Fruit fly (Drosophila melanogaster) whole organism, embryonic: Measurements from ENCODE around the gene CG14883.

Experiments
- Antp ChIP-seq: fragments of 200-800 bp; sonication (Bioruptor generic); optimal IDR thresholded peaks from 3 replicates; lab custom pipeline; 2016; ENCODE audit warnings: missing biosample characterization, missing genetic modification characterization
- Atf6 ChIP-seq: fragments of 200-800 bp; sonication (Bioruptor generic); IDR thresholded peaks from 2 replicates; pipeline ENCODE4 v1.3.6; 2022; ENCODE audit warnings: missing biosample characterization, missing genetic modification characterization
- B-H1 ChIP-seq: fragments of 200-800 bp; sonication (Bioruptor generic); IDR thresholded peaks from 3 replicates; pipeline ENCODE4 v1.3.6; 2022; ENCODE audit warnings: missing biosample characterization, missing genetic modification characterization
- BEAF-32 ChIP-seq: fragments of 200-800 bp; sonication (Bioruptor generic); optimal IDR thresholded peaks from 3 replicates; lab custom pipeline; 2017; ENCODE audit warnings: missing biosample characterization, missing genetic modification characterization, mild to moderate bottlenecking, moderate library complexity, missing genetic modification reagents
- BtbVII ChIP-seq: fragments of 200-800 bp; sonication (Bioruptor generic); optimal IDR thresholded peaks from 3 replicates; lab custom pipeline; 2017; ENCODE audit warnings: missing biosample characterization, mild to moderate bottlenecking, missing genetic modification characterization
- CG12219 ChIP-seq: fragments of 200-800 bp; sonication (Bioruptor generic); optimal IDR thresholded peaks from 3 replicates; lab custom pipeline; 2018; ENCODE audit warnings: missing biosample characterization, mild to moderate bottlenecking, missing genetic modification characterization
- CG12236 ChIP-seq: fragments of 200-800 bp; sonication (Bioruptor generic); optimal IDR thresholded peaks from 2 replicates; lab custom pipeline; 2016; ENCODE audit warnings: missing biosample characterization, missing genetic modification characterization
- CG12769 ChIP-seq: fragments of 200-800 bp; sonication (Bioruptor generic); optimal IDR thresholded peaks from 2 replicates; lab custom pipeline; 2019; ENCODE audit warnings: missing biosample characterization, mild to moderate bottlenecking, missing genetic modification characterization, moderate library complexity
- CG13287 ChIP-seq: fragments of 200-800 bp; sonication (Bioruptor generic); IDR thresholded peaks from 2 replicates; pipeline ENCODE4 v1.3.6; 2022; ENCODE audit warnings: missing biosample characterization, missing genetic modification characterization; ENCODE audit not compliant: partially characterized antibody
- CG14667 ChIP-seq: fragments of 200-800 bp; sonication (Bioruptor generic); IDR thresholded peaks from 2 replicates; pipeline ENCODE4 v1.3.6; 2022; ENCODE audit warnings: missing biosample characterization, missing genetic modification characterization
- CG14965 ChIP-seq: fragments of 200-800 bp; sonication (Bioruptor generic); optimal IDR thresholded peaks from 2 replicates; lab custom pipeline; 2016; ENCODE audit warnings: missing biosample characterization, missing genetic modification characterization, borderline replicate concordance
- CG15269 ChIP-seq: fragments of 200-800 bp; sonication (Bioruptor generic); optimal IDR thresholded peaks from 2 replicates; lab custom pipeline; 2018; ENCODE audit warnings: missing biosample characterization, mild to moderate bottlenecking, missing genetic modification characterization, moderate library complexity
- CG16863 ChIP-seq: fragments of 200-800 bp; sonication (Bioruptor generic); optimal IDR thresholded peaks from 3 replicates; lab custom pipeline; 2016; ENCODE audit warnings: missing biosample characterization, missing genetic modification characterization
- CG2116 ChIP-seq: fragments of 200-800 bp; sonication (Bioruptor generic); optimal IDR thresholded peaks from 3 replicates; lab custom pipeline; 2018; ENCODE audit warnings: missing biosample characterization, mild to moderate bottlenecking, missing genetic modification characterization
- CG3407 ChIP-seq: fragments of 200-800 bp; sonication (Bioruptor generic); optimal IDR thresholded peaks from 2 replicates; lab custom pipeline; 2018; ENCODE audit warnings: missing biosample characterization, mild to moderate bottlenecking, missing genetic modification characterization
- CG4360 ChIP-seq: fragments of 200-800 bp; sonication (Bioruptor generic); IDR thresholded peaks from 2 replicates; pipeline ENCODE4 v1.3.6; 2022; ENCODE audit warnings: missing biosample characterization, missing genetic modification characterization
- CG6254 ChIP-seq: fragments of 200-800 bp; sonication (Bioruptor generic); optimal IDR thresholded peaks from 3 replicates; lab custom pipeline; 2017; ENCODE audit warnings: mild to moderate bottlenecking, missing biosample characterization, missing genetic modification reagents, missing genetic modification characterization
- CG6791 ChIP-seq: fragments of 200-800 bp; sonication (Bioruptor generic); IDR thresholded peaks from 3 replicates; pipeline ENCODE4 v1.3.6; 2022; ENCODE audit warnings: missing biosample characterization, missing genetic modification characterization; ENCODE audit not compliant: partially characterized antibody
- CG8478 ChIP-seq: fragments of >200 bp; optimal IDR thresholded peaks from 2 replicates; lab custom pipeline; 2018
- CG9727 ChIP-seq: fragments of 200-800 bp; sonication (Bioruptor generic); optimal IDR thresholded peaks from 3 replicates; lab custom pipeline; 2017; ENCODE audit warnings: missing biosample characterization, mild to moderate bottlenecking, missing genetic modification characterization
- CG9797 ChIP-seq: fragments of 200-800 bp; sonication (Bioruptor generic); optimal IDR thresholded peaks from 3 replicates; lab custom pipeline; 2018; ENCODE audit warnings: missing biosample characterization, mild to moderate bottlenecking, missing genetic modification characterization
- Dll ChIP-seq: fragments of 200-800 bp; sonication (Bioruptor generic); IDR thresholded peaks from 4 replicates; pipeline ENCODE4 v1.3.6; 2022; ENCODE audit warnings: missing biosample characterization, missing genetic modification characterization; ENCODE audit not compliant: partially characterized antibody
- Doc3 ChIP-seq: fragments of 200-800 bp; sonication (Bioruptor generic); IDR thresholded peaks from 3 replicates; pipeline ENCODE4 v1.3.6; 2022; ENCODE audit warnings: missing biosample characterization, missing genetic modification characterization; ENCODE audit not compliant: partially characterized antibody
- Dref ChIP-seq: fragments of 200-800 bp; sonication (Bioruptor generic); IDR thresholded peaks from 2 replicates; pipeline ENCODE4 v1.3.6; 2022; ENCODE audit warnings: missing biosample characterization, missing genetic modification characterization
- E2f2 ChIP-seq: fragments of 200-800 bp; sonication (Bioruptor generic); IDR thresholded peaks from 2 replicates; pipeline ENCODE4 v1.3.6; 2022; ENCODE audit warnings: missing biosample characterization, missing genetic modification characterization
- HLH4C ChIP-seq: fragments of 200-800 bp; sonication (Bioruptor generic); IDR thresholded peaks from 3 replicates; pipeline ENCODE4 v1.3.6; 2022; ENCODE audit warnings: missing biosample characterization, missing genetic modification characterization; ENCODE audit not compliant: partially characterized antibody
- MBD-R2 ChIP-seq: fragments of 200-800 bp; sonication (Bioruptor generic); IDR thresholded peaks from 2 replicates; pipeline ENCODE4 v1.3.6; 2022; ENCODE audit warnings: missing biosample characterization, missing genetic modification characterization
- Mad ChIP-seq: fragments of 200-800 bp; sonication (Bioruptor generic); optimal IDR thresholded peaks from 2 replicates; lab custom pipeline; 2016; ENCODE audit warnings: missing biosample characterization, missing genetic modification characterization
- Sry-δ ChIP-seq: fragments of 200-800 bp; sonication (Bioruptor generic); optimal IDR thresholded peaks from 2 replicates; lab custom pipeline; 2016; ENCODE audit warnings: missing biosample characterization, missing genetic modification characterization
- ato ChIP-seq: fragments of 200-800 bp; sonication (Bioruptor generic); IDR thresholded peaks from 2 replicates; pipeline ENCODE4 v1.3.6; 2022; ENCODE audit warnings: missing biosample characterization, missing genetic modification characterization; ENCODE audit not compliant: partially characterized antibody
- chif ChIP-seq, 2 experiments: fragments of 200-800 bp; sonication (Bioruptor generic); optimal IDR thresholded peaks; 3 replicates each; lab custom pipeline; 2016; ENCODE audit warnings: missing biosample characterization in 2 of 2, missing genetic modification characterization in 2 of 2
- chinmo ChIP-seq: fragments of 200-800 bp; sonication (Bioruptor generic); IDR thresholded peaks from 4 replicates; pipeline ENCODE4 v1.3.6; 2022; ENCODE audit warnings: missing biosample characterization, missing genetic modification characterization; ENCODE audit not compliant: partially characterized antibody
- crol ChIP-seq: fragments of 200-800 bp; sonication (Bioruptor generic); IDR thresholded peaks from 2 replicates; pipeline ENCODE4 v1.3.6; 2022; ENCODE audit warnings: missing biosample characterization, missing genetic modification characterization
- hbn ChIP-seq: fragments of 200-800 bp; sonication (Bioruptor generic); IDR thresholded peaks from 2 replicates; pipeline ENCODE4 v1.3.6; 2022; ENCODE audit warnings: missing biosample characterization, missing genetic modification characterization; ENCODE audit not compliant: partially characterized antibody
- inv ChIP-seq: fragments of 200-800 bp; sonication (Bioruptor generic); IDR thresholded peaks from 2 replicates; pipeline ENCODE4 v1.3.6; 2022; ENCODE audit warnings: missing biosample characterization, missing genetic modification characterization; ENCODE audit not compliant: partially characterized antibody
- knrl ChIP-seq: fragments of 200-800 bp; sonication (Bioruptor generic); IDR thresholded peaks from 3 replicates; pipeline ENCODE4 v1.3.6; 2022; ENCODE audit warnings: missing biosample characterization, missing genetic modification characterization; ENCODE audit not compliant: partially characterized antibody
- maf-S ChIP-seq: fragments of 200-800 bp; sonication (Bioruptor generic); optimal IDR thresholded peaks from 2 replicates; lab custom pipeline; 2016; ENCODE audit warnings: missing biosample characterization, missing genetic modification characterization
- onecut ChIP-seq: fragments of 200-800 bp; sonication (Bioruptor generic); IDR thresholded peaks from 2 replicates; pipeline ENCODE4 v1.3.6; 2022; ENCODE audit warnings: missing biosample characterization, missing genetic modification characterization
- pfk ChIP-seq: fragments of 200-800 bp; sonication (Bioruptor generic); optimal IDR thresholded peaks from 2 replicates; lab custom pipeline; 2018; ENCODE audit warnings: missing biosample characterization, mild to moderate bottlenecking, missing genetic modification characterization, moderate library complexity
- psq ChIP-seq: fragments of 200-800 bp; sonication (Bioruptor generic); optimal IDR thresholded peaks from 2 replicates; lab custom pipeline; 2017; ENCODE audit warnings: missing biosample characterization, missing genetic modification characterization
- pzg ChIP-seq: fragments of 200-800 bp; sonication (Bioruptor generic); optimal IDR thresholded peaks from 3 replicates; lab custom pipeline; 2018; ENCODE audit warnings: missing biosample characterization, mild to moderate bottlenecking, missing genetic modification characterization, moderate library complexity
- rib ChIP-seq: fragments of 200-800 bp; sonication (Bioruptor generic); IDR thresholded peaks from 2 replicates; pipeline ENCODE4 v1.3.6; 2022; ENCODE audit warnings: missing biosample characterization, missing genetic modification characterization
- sisA ChIP-seq: fragments of 200-800 bp; sonication (Bioruptor generic); IDR thresholded peaks from 2 replicates; pipeline ENCODE4 v1.3.6; 2022; ENCODE audit warnings: missing biosample characterization, missing genetic modification characterization
- trem ChIP-seq: fragments of 200-800 bp; optimal IDR thresholded peaks from 3 replicates; lab custom pipeline; 2019; ENCODE audit warnings: missing biosample characterization, mild to moderate bottlenecking, missing genetic modification characterization, moderate library complexity
- tup ChIP-seq: fragments of 200-800 bp; sonication (Bioruptor generic); optimal IDR thresholded peaks from 2 replicates; lab custom pipeline; 2016; ENCODE audit warnings: missing biosample characterization, mild to moderate bottlenecking, missing genetic modification characterization, moderate library complexity
- unc-4 ChIP-seq: fragments of 200-800 bp; sonication (Bioruptor generic); IDR thresholded peaks from 2 replicates; pipeline ENCODE4 v1.3.6; 2022; ENCODE audit warnings: missing biosample characterization, missing genetic modification characterization; ENCODE audit not compliant: partially characterized antibody
- unpg ChIP-seq: fragments of 200-800 bp; sonication (Bioruptor generic); optimal IDR thresholded peaks from 3 replicates; lab custom pipeline; 2018; ENCODE audit warnings: missing biosample characterization, mild to moderate bottlenecking, missing genetic modification characterization, moderate library complexity
- usp ChIP-seq: fragments of >200 bp; optimal IDR thresholded peaks from 2 replicates; lab custom pipeline; 2017; ENCODE audit warnings: missing biosample characterization, missing genetic modification characterization
- vnd ChIP-seq: fragments of 200-800 bp; sonication (Bioruptor generic); IDR thresholded peaks from 3 replicates; pipeline ENCODE4 v1.3.6; 2022; ENCODE audit warnings: missing biosample characterization, missing genetic modification characterization; ENCODE audit not compliant: partially characterized antibody
- zfh1 ChIP-seq: fragments of 200-800 bp; sonication (Bioruptor generic); IDR thresholded peaks from 3 replicates; pipeline ENCODE4 v1.3.6; 2022; ENCODE audit warnings: missing biosample characterization, missing genetic modification characterization

CG14883 gene

DNA sequence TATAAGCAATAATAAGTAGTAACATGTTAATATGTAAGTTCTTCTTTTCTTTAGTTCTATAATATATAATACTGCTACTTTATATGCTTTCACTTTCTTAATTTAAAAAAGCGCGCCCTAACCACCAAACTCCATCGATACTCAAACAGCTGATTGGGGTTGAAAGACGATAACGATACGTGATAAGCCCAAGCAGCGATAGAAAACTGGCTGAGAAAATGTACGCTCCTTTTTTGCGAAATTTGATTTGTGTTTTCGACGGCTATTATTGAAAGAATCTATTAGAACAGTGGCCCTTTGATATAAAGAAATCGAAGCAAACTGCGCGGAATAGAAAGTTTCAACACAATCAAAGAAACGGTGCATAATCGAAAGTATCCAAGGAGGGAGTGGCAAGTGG, at the start of gene CG14883 (continued):
- TF ChIP-seq maf-S (no peak), CG12236 (no peak), psq (GFP tag; lab: Kevin White, UChicago) (no peak), CG4360 (GFP tag; lab: Robert Waterston, UW) (no peak), knrl (GFP tag; lab: Robert Waterston, UW) (0 out of 3 replicates have a peak, but pooled peaks have one; percentile 17), chif (GFP tag; optimal IDR thresholded peaks at IDR 0.05; lab: Kevin White, UChicago) (no peak), MBD-R2 (GFP tag; lab: Robert Waterston, UW) (peak; percentile 54), pfk (GFP tag; lab: Kevin White, UChicago) (no peak), HLH4C (peak; percentile 58), CG2116 (GFP tag; lab: Kevin White, UChicago) (peak; percentile 70), trem (tag; lab: Kevin White, UChicago) (peak; percentile 58), Dll (GFP tag; lab: Robert Waterston, UW) (peak; percentile 58; the same call in 2 of the 4 replicates), CG9727 (GFP tag; lab: Kevin White, UChicago) (no peak), E2f2 (peak; percentile 91), B-H1 (GFP tag; lab: Robert Waterston, UW) (no peak), CG14965 (GFP tag; lab: Kevin White, UChicago) (no peak), BtbVII (no peak), CG8478 (lab: Kevin White, UChicago) (no peak), usp (no peak), onecut (GFP tag; lab: Robert Waterston, UW) (no peak), tup (GFP tag; lab: Kevin White, UChicago) (no peak), Doc3 (0 out of 3 replicates have a peak, but pooled peaks have one; percentile 39), CG12219 (no peak), CG15269 (no peak), ato (GFP tag; lab: Robert Waterston, UW) (peak; percentile 33; the same call in 1 of the 2 replicates), CG14667 (GFP tag; lab: Robert Waterston, UW) (no peak), Atf6 (GFP tag; lab: Robert Waterston, UW) (no peak), zfh1 (no peak), Mad (GFP tag; lab: Kevin White, UChicago) (no peak), unpg (GFP tag; lab: Kevin White, UChicago) (no peak), pzg (GFP tag; lab: Kevin White, UChicago) (peak; percentile 43), rib (GFP tag; lab: Robert Waterston, UW) (no peak), Sry-δ (GFP tag; lab: Kevin White, UChicago) (peak; percentile 27), CG9797 (GFP tag; lab: Kevin White, UChicago) (peak; percentile 27), unc-4 (GFP tag; lab: Robert Waterston, UW) (peak; percentile 52; the same call in 1 of the 2 replicates), CG16863 (GFP tag; lab: Kevin White, UChicago) (no peak), Antp (GFP tag; lab: Kevin White, UChicago) (no peak), hbn (GFP tag; lab: Robert Waterston, UW) (peak; percentile 34; the same call in 1 of the 2 replicates), CG6254 (GFP tag; lab: Kevin White, UChicago) (no peak), CG12769 (tag; lab: Kevin White, UChicago) (no peak), CG3407 (GFP tag; lab: Kevin White, UChicago) (no peak), BEAF-32 (GFP tag; lab: Kevin White, UChicago) (peak; percentile 52), chinmo (GFP tag; lab: Robert Waterston, UW) (0 out of 4 replicates have a peak, but pooled peaks have one; percentile 14), sisA (no peak), CG6791 (peak; percentile 72), vnd (GFP tag; lab: Robert Waterston, UW) (no peak), CG13287 (peak; percentile 69), Dref (GFP tag; lab: Robert Waterston, UW) (peak; percentile 69), crol (no peak), inv (GFP tag; lab: Robert Waterston, UW) (no peak)
